Worm (Caenorhabditis elegans) whole organism, L3 larva: ENCODE measurements around the gene R07E5.4.

ENCODE experiments used
- aly-2 ChIP-seq: fragments of 150-350 bp; optimal IDR thresholded peaks from 2 replicates; lab custom pipeline; 2014; ENCODE audit warnings: missing biosample characterization, missing genetic modification characterization
- ceh-16 ChIP-seq: sonication (generic microtip); optimal IDR thresholded peaks from 2 replicates; lab custom pipeline; 2017; ENCODE audit warnings: missing biosample characterization, missing genetic modification characterization
- ceh-82 ChIP-seq: fragments of 150-350 bp; optimal IDR thresholded peaks from 2 replicates; lab custom pipeline; 2014; ENCODE audit warnings: missing biosample characterization, missing genetic modification characterization
- daf-12 ChIP-seq: fragments of 150-350 bp; optimal IDR thresholded peaks from 2 replicates; lab custom pipeline; 2014; ENCODE audit warnings: missing biosample characterization, missing genetic modification reagents, missing genetic modification characterization
- egl-27 ChIP-seq: sonication (generic microtip); optimal IDR thresholded peaks from 4 replicates; lab custom pipeline; 2017; ENCODE audit warnings: missing biosample characterization, missing genetic modification reagents, missing genetic modification characterization
- egl-5 ChIP-seq: fragments of 150-350 bp; optimal IDR thresholded peaks from 2 replicates; lab custom pipeline; 2017; ENCODE audit warnings: missing biosample characterization, missing genetic modification reagents, missing genetic modification characterization, inconsistent platforms
- elt-1 ChIP-seq: fragments of 150-350 bp; optimal IDR thresholded peaks from 2 replicates; lab custom pipeline; 2014; ENCODE audit warnings: missing biosample characterization, missing genetic modification characterization
- elt-2 ChIP-seq: sonication (generic microtip); optimal IDR thresholded peaks from 2 replicates; lab custom pipeline; 2016; ENCODE audit warnings: missing genetic modification reagents, mild to moderate bottlenecking, missing genetic modification characterization, missing compliant biosample characterization
- fkh-10 ChIP-seq: sonication (generic microtip); optimal IDR thresholded peaks from 2 replicates; lab custom pipeline; 2017; ENCODE audit warnings: missing biosample characterization, missing genetic modification reagents, missing genetic modification characterization
- fkh-2 ChIP-seq: fragments of 150-350 bp; optimal IDR thresholded peaks from 2 replicates; lab custom pipeline; 2014; ENCODE audit warnings: missing biosample characterization, missing genetic modification reagents, missing genetic modification characterization
- fos-1 ChIP-seq: fragments of 150-350 bp; optimal IDR thresholded peaks from 2 replicates; lab custom pipeline; 2014; ENCODE audit warnings: missing biosample characterization, missing genetic modification characterization
- hmg-11 ChIP-seq: sonication (generic microtip); optimal IDR thresholded peaks from 2 replicates; lab custom pipeline; 2016; ENCODE audit warnings: missing genetic modification characterization, missing compliant biosample characterization
- jun-1 ChIP-seq: fragments of 150-350 bp; optimal IDR thresholded peaks from 2 replicates; lab custom pipeline; 2014; ENCODE audit warnings: missing biosample characterization, missing genetic modification reagents, missing genetic modification characterization
- lin-39 ChIP-seq: fragments of 150-350 bp; optimal IDR thresholded peaks from 2 replicates; lab custom pipeline; 2018; ENCODE audit warnings: missing biosample characterization, missing genetic modification reagents, missing genetic modification characterization
- lsy-12 ChIP-seq: sonication (generic microtip); optimal IDR thresholded peaks from 2 replicates; lab custom pipeline; 2016; ENCODE audit warnings: mild to moderate bottlenecking, missing genetic modification characterization, missing compliant biosample characterization
- mdl-1 ChIP-seq: fragments of 150-350 bp; optimal IDR thresholded peaks from 2 replicates; lab custom pipeline; 2014; ENCODE audit warnings: missing biosample characterization, missing genetic modification characterization
- nfya-1 ChIP-seq: sonication (generic microtip); optimal IDR thresholded peaks from 2 replicates; lab custom pipeline; 2017; ENCODE audit warnings: missing genetic modification characterization, mild to moderate bottlenecking, missing compliant biosample characterization, antibody characterized with exemption, moderate library complexity; ENCODE audit not compliant: insufficient read depth
- nhr-12 ChIP-seq: fragments of 150-350 bp; optimal IDR thresholded peaks from 2 replicates; lab custom pipeline; 2014; ENCODE audit warnings: missing biosample characterization, missing genetic modification characterization
- nhr-23 ChIP-seq: fragments of 150-350 bp; optimal IDR thresholded peaks from 2 replicates; lab custom pipeline; 2014; ENCODE audit warnings: missing biosample characterization, missing genetic modification reagents, missing genetic modification characterization
- nhr-237 ChIP-seq: fragments of 150-350 bp; optimal IDR thresholded peaks from 2 replicates; lab custom pipeline; 2014; ENCODE audit warnings: missing biosample characterization, missing genetic modification characterization
- nhr-25 ChIP-seq: sonication (generic microtip); optimal IDR thresholded peaks from 2 replicates; lab custom pipeline; 2017; ENCODE audit warnings: missing biosample characterization, missing genetic modification characterization
- nhr-28 ChIP-seq: fragments of 150-350 bp; optimal IDR thresholded peaks from 2 replicates; lab custom pipeline; 2014; ENCODE audit warnings: missing biosample characterization, missing genetic modification characterization
- nhr-43 ChIP-seq: sonication (generic microtip); optimal IDR thresholded peaks from 2 replicates; lab custom pipeline; 2016; ENCODE audit warnings: mild to moderate bottlenecking, missing genetic modification characterization, missing compliant biosample characterization; ENCODE audit not compliant: poor library complexity, severe bottlenecking
- nhr-67 ChIP-seq: fragments of 150-350 bp; optimal IDR thresholded peaks from 2 replicates; lab custom pipeline; 2014; ENCODE audit warnings: missing biosample characterization, missing genetic modification characterization
- nhr-76 ChIP-seq: fragments of 150-350 bp; sonication (generic microtip); optimal IDR thresholded peaks from 5 replicates; lab custom pipeline; 2014; ENCODE audit warnings: missing biosample characterization, missing genetic modification characterization
- nhr-77 ChIP-seq: fragments of 150-350 bp; optimal IDR thresholded peaks from 2 replicates; lab custom pipeline; 2014; ENCODE audit warnings: missing biosample characterization, missing genetic modification characterization
- pha-4 ChIP-seq: fragments of 150-350 bp; optimal IDR thresholded peaks from 2 replicates; lab custom pipeline; 2014; ENCODE audit warnings: missing biosample characterization, missing genetic modification reagents, missing genetic modification characterization
- pqm-1 ChIP-seq: fragments of 150-350 bp; optimal IDR thresholded peaks from 2 replicates; lab custom pipeline; 2017; ENCODE audit warnings: missing biosample characterization, missing genetic modification characterization, inconsistent platforms
- sea-2 ChIP-seq: fragments of 150-350 bp; sonication (generic microtip); optimal IDR thresholded peaks from 4 replicates; lab custom pipeline; 2014; ENCODE audit warnings: missing biosample characterization, missing genetic modification reagents, missing genetic modification characterization
- skn-1 ChIP-seq: fragments of 150-350 bp; optimal IDR thresholded peaks from 2 replicates; lab custom pipeline; 2014; ENCODE audit warnings: missing biosample characterization, missing genetic modification characterization
- tbx-2 ChIP-seq: sonication (generic microtip); optimal IDR thresholded peaks from 2 replicates; lab custom pipeline; 2016; ENCODE audit warnings: mild to moderate bottlenecking, missing genetic modification characterization, missing compliant biosample characterization
- unc-39 ChIP-seq: sonication (generic microtip); optimal IDR thresholded peaks from 4 replicates; lab custom pipeline; 2017; ENCODE audit warnings: missing biosample characterization, missing genetic modification characterization
- unc-62 ChIP-seq: fragments of 150-350 bp; sonication (generic microtip); optimal IDR thresholded peaks from 4 replicates; lab custom pipeline; 2014; ENCODE audit warnings: missing biosample characterization, missing genetic modification reagents, missing genetic modification characterization
- zag-1 ChIP-seq: fragments of 150-350 bp; optimal IDR thresholded peaks from 2 replicates; lab custom pipeline; 2014; ENCODE audit warnings: missing biosample characterization, missing genetic modification characterization
- ztf-11 ChIP-seq: fragments of 150-350 bp; optimal IDR thresholded peaks from 2 replicates; lab custom pipeline; 2014; ENCODE audit warnings: missing biosample characterization, missing genetic modification characterization

Gene R07E5.4

DNA sequence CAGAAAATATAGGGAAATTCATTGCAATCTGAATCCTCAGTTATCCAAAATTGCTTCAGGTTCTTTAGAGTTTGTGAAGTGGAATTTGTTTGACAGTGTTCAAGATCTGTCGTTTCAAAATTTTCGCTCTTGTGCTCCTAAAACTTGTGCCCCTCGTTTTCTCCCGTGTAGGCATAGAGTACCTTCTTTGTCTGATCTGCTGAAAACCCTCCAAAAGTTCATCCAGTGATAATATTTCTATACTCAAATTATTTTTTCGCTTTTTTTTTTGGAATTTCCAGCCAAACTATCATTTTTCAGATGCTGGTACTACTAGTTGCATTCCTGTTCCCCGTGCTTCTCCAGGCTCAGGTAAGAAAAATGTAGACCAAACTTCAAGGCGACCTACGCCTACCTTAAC, at the start of gene R07E5.4:
Gene R07E5.4 (plus strand): TSS at position 301 of the 400 bp plus-strand sequence.
- no peak for TF ChIP-seq tbx-2
- TF ChIP-seq mdl-1, result no peak
- TF ChIP-seq ztf-11 (tag; lab: Kevin White, UChicago), result no peak
- TF ChIP-seq zag-1 (tag; lab: Kevin White, UChicago), result no peak
- no peak for TF ChIP-seq fos-1
- no peak for TF ChIP-seq pha-4
- TF ChIP-seq nhr-12 (tag; lab: Kevin White, UChicago), result no peak
- no peak for TF ChIP-seq nhr-23 (tag; lab: Kevin White, UChicago)
- TF ChIP-seq ceh-16 (tag; lab: Kevin White, UChicago), result no peak
- no peak for TF ChIP-seq nhr-43 (tag; lab: Kevin White, UChicago)
- no peak for TF ChIP-seq lsy-12 (tag; lab: Kevin White, UChicago)
- TF ChIP-seq nfya-1, result no peak
- no peak for TF ChIP-seq sea-2 (GFP tag; lab: Kevin White, UChicago)
- TF ChIP-seq aly-2 (tag; lab: Kevin White, UChicago), result no peak
- TF ChIP-seq nhr-67, result no peak
- TF ChIP-seq fkh-10 (GFP tag; lab: Kevin White, UChicago), result no peak
- TF ChIP-seq jun-1 (tag; lab: Kevin White, UChicago), result no peak
- no peak for TF ChIP-seq nhr-25 (tag; lab: Kevin White, UChicago)
- TF ChIP-seq, all 47 proteins: peak for 0

DNA sequence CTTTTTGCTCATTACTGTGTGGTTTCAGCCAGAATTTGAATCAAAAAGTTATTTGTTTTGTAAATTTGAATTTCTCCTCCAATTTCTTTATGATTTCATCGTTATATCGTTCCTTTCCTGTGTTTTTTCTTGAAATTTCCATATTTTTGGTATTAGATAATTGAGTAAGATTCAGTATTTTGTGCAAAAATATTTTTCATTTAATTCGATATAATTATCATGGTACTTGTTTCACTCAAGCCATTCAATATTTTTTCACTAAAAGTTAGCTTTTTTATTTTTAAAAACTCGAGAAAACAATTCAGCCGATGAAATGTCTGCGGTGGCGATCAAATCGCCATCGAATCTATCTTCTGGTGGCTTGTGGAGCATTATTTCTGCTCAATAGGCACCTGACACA, 49.6 kb upstream of the R07E5.4 start, which contains the start of gene hse-5:
Gene hse-5 (plus strand): TSS at position 301 of the 400 bp plus-strand sequence.
- TF ChIP-seq mdl-1, result no peak
- TF ChIP-seq ceh-82 (tag; lab: Kevin White, UChicago), result no peak
- TF ChIP-seq elt-2 (tag; lab: Kevin White, UChicago), result no peak
- no peak for TF ChIP-seq hmg-11 (tag; lab: Kevin White, UChicago)
- no peak for TF ChIP-seq unc-62 (GFP tag; lab: Kevin White, UChicago)
- TF ChIP-seq fos-1, result no peak
- no peak for TF ChIP-seq nhr-28
- TF ChIP-seq ztf-11 (tag; lab: Kevin White, UChicago), result no peak
- TF ChIP-seq nhr-25 (tag; lab: Kevin White, UChicago), result no peak
- no peak for TF ChIP-seq egl-5
- no peak for TF ChIP-seq nhr-23 (tag; lab: Kevin White, UChicago)
- TF ChIP-seq unc-39 (tag; lab: Kevin White, UChicago), result no peak
- TF ChIP-seq sea-2 (GFP tag; lab: Kevin White, UChicago), result no peak
- TF ChIP-seq nhr-43 (tag; lab: Kevin White, UChicago), result no peak
- TF ChIP-seq skn-1 (tag; lab: Kevin White, UChicago), result no peak
- no peak for TF ChIP-seq nhr-77 (tag; lab: Kevin White, UChicago)
- TF ChIP-seq fkh-2 (tag; lab: Kevin White, UChicago), result no peak
- no peak for TF ChIP-seq elt-1
- TF ChIP-seq jun-1 (tag; lab: Kevin White, UChicago), result no peak

DNA sequence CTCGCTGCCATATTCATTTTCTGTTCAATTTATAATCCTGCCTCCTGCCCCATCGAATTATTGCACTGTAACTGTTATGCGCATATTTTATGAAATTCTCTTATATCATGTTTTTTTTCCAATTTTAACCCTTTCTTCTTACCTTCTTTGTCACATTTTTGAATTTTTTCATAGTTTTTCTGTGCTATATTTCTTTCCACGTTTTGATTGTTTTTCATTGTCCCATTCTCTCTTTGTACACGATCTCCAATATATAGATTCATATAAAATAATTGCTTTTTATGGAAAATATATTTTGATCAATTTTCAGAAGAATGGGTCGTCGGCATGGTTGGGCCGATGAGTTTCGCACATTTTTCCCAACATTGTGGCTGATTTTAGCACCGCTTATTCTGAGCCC, 44.8 kb upstream of the R07E5.4 start, which contains the start of gene B0285.6:
Gene B0285.6 (plus strand): TSS at position 301 of the 400 bp plus-strand sequence.
- TF ChIP-seq tbx-2 (no peak), daf-12 (tag; lab: Kevin White, UChicago) (no peak), ceh-82 (tag; lab: Kevin White, UChicago) (no peak), nhr-28 (no peak), ztf-11 (tag; lab: Kevin White, UChicago) (no peak), egl-5 (no peak), zag-1 (tag; lab: Kevin White, UChicago) (no peak), nhr-76 (tag; lab: Kevin White, UChicago) (no peak)

DNA sequence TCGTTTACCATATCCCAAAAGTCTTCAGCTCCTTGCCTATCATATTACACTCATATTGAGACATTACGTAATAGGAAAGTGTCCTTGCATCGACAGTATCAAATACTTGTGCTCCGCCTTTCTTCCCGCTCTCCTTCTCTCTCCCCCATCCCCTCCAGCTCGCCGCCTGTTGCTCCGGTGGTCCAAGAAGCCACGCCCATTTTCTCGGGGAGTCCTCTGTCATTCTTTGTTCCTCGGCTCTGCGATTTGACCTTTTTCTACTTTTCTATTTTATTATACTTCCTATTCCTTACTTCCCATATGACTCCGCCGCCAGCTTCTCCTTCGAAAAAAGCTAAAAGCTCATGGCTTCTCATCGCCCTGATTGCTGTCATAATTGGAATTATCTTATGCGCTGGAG, 38.2 kb upstream of the R07E5.4 start, which contains the start of gene mnp-1:
Gene mnp-1 (plus strand): TSS at position 211 of the 400 bp plus-strand sequence.
- TF ChIP-seq jun-1 (tag; lab: Kevin White, UChicago) (no peak), nhr-237 (no peak), egl-27 (tag; lab: Kevin White, UChicago) (no peak), fkh-10 (GFP tag; lab: Kevin White, UChicago) (no peak)
- TF ChIP-seq, all 47 proteins: peak for 0

DNA sequence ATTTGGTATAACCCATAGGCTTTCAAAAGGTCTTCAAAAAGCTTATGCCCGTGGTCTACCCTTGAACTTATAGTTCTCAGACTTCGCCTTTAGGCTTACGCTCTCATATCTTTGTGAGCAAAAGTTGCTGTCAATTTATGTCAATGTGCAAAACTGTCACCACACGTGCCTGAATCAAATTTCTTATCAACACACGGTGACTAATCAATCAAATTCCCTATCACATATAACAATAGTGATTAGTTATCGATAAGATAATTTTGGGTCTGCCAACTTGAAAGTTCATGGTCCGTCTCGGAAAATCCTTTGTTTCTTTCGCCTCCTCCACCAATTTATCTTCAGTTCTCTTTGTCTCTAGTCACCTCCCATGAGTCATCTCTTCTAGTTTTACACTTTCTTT, 37.2 kb upstream of the R07E5.4 start:
- peak; percentile 42 for TF ChIP-seq pqm-1 (tag; lab: Kevin White, UChicago)
- peak; percentile 53 for TF ChIP-seq elt-2 (tag; lab: Kevin White, UChicago)
- no peak for TF ChIP-seq lin-39
- TF ChIP-seq, all 47 proteins: peak for 2
